Fruit fly (Drosophila melanogaster): ENCODE measurements around the gene Gal.

Gal gene

DNA sequence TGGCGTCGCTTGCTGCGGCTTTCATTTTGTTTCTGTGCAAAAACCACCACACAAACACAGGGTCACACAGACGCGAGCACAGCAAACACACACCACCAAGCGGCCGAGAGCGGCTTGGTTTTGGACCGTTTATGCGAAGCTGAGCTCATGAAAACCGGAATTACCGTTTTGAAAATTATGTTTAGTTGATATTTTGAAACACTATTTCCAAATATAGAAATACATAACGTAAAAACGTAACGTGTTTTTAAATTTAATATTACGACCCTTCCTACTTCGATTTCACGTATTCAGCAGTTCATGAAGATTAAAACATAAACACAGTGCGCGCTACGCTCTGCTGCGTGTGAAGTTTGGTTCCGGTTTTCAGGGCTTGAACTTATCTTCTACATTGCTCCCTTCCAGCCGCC lies 44.6 kb upstream of the Gal start (continued):
- TF ChIP-seq BtbVII (GFP tag; optimal IDR thresholded peaks at IDR 0.05) = peak; percentile 97
- TF ChIP-seq ttk (GFP tag; IDR thresholded peaks at IDR 0.05) = peak; percentile 92
- TF ChIP-seq usp (GFP tag; optimal IDR thresholded peaks at IDR 0.05) = no peak
- TF ChIP-seq emc (GFP tag; optimal IDR thresholded peaks at IDR 0.05) = peak; percentile 82
- TF ChIP-seq ci (GFP tag; IDR thresholded peaks at IDR 0.05) = peak; percentile 99
- TF ChIP-seq HmgD (GFP tag; optimal IDR thresholded peaks at IDR 0.05) = peak; percentile 69
- TF ChIP-seq trem (tag; optimal IDR thresholded peaks at IDR 0.05) = peak; percentile 93
- TF ChIP-seq wor (GFP tag; IDR thresholded peaks at IDR 0.05) = peak; percentile 91
- peak; percentile 94 for TF ChIP-seq CG9817 (tag; optimal IDR thresholded peaks at IDR 0.05)
- TF ChIP-seq tio (GFP tag; optimal IDR thresholded peaks at IDR 0.05) = no peak
- peak; percentile 89 for TF ChIP-seq B-H1 (GFP tag; IDR thresholded peaks at IDR 0.05)
- TF ChIP-seq CG2202 (tag; optimal IDR thresholded peaks at IDR 0.05) = peak; percentile 95
- peak; percentile 96 for TF ChIP-seq gsb-n (tag; optimal IDR thresholded peaks at IDR 0.05)
- TF ChIP-seq CG10431 (GFP tag; optimal IDR thresholded peaks at IDR 0.05) = peak; percentile 92
- TF ChIP-seq tap (tag; optimal IDR thresholded peaks at IDR 0.05) = peak; percentile 97
- peak; percentile 79 for TF ChIP-seq shn (GFP tag; optimal IDR thresholded peaks at IDR 0.05)
- TF ChIP-seq CHES-1-like (GFP tag; optimal IDR thresholded peaks at IDR 0.05) = peak; percentile 89
- TF ChIP-seq CG43689 (GFP tag; IDR thresholded peaks at IDR 0.05) = peak; percentile 71
- TF ChIP-seq CG2120 (GFP tag; optimal IDR thresholded peaks at IDR 0.05) = peak; percentile 95
- TF ChIP-seq B-H2 (GFP tag; optimal IDR thresholded peaks at IDR 0.05) = peak; percentile 97
- TF ChIP-seq sqz (GFP tag; optimal IDR thresholded peaks at IDR 0.05) = no peak
- peak; percentile 48 for TF ChIP-seq Sry-δ (GFP tag; optimal IDR thresholded peaks at IDR 0.05)
- TF ChIP-seq cato (GFP tag; optimal IDR thresholded peaks at IDR 0.05; ENCODE audit: borderline replicate concordance) = peak; percentile 82
- TF ChIP-seq CG7963 (GFP tag; IDR thresholded peaks at IDR 0.05; ENCODE audit: partially characterized antibody) = no peak
- TF ChIP-seq lab (GFP tag; optimal IDR thresholded peaks at IDR 0.05) = peak; percentile 98
- TF ChIP-seq Dref (GFP tag; IDR thresholded peaks at IDR 0.05) = 0 out of 2 replicates have a peak, but pooled peaks have one; percentile 20
- TF ChIP-seq NK7.1 (GFP tag; optimal IDR thresholded peaks at IDR 0.05) = peak; percentile 86
- TF ChIP-seq onecut (GFP tag; IDR thresholded peaks at IDR 0.05) = peak; percentile 95
- TF ChIP-seq fru (optimal IDR thresholded peaks at IDR 0.05) = no peak
- TF ChIP-seq CG3838 (GFP tag; optimal IDR thresholded peaks at IDR 0.05) = peak; percentile 82
- peak; percentile 93 for TF ChIP-seq pb (GFP tag; optimal IDR thresholded peaks at IDR 0.05)
- TF ChIP-seq schlank (tag; optimal IDR thresholded peaks at IDR 0.05) = peak; percentile 95
- peak; percentile 95 for TF ChIP-seq Asciz (GFP tag; optimal IDR thresholded peaks at IDR 0.05)
- peak; percentile 80 for TF ChIP-seq CG3065 (GFP tag; optimal IDR thresholded peaks at IDR 0.05)
- TF ChIP-seq btn (GFP tag; optimal IDR thresholded peaks at IDR 0.05) = peak; percentile 94
- peak; percentile 90 for TF ChIP-seq Oaz (GFP tag; IDR thresholded peaks at IDR 0.05)
- TF ChIP-seq CG11560 (tag; IDR thresholded peaks at IDR 0.05) = peak; percentile 56; the same call in 2 of the 3 replicates
- peak; percentile 90 for TF ChIP-seq ind (GFP tag; optimal IDR thresholded peaks at IDR 0.05)
- peak; percentile 99 for TF ChIP-seq sens (GFP tag)
- TF ChIP-seq CG31224 (GFP tag; IDR thresholded peaks at IDR 0.05) = peak; percentile 78
- peak; percentile 76 for TF ChIP-seq CG9876 (GFP tag; optimal IDR thresholded peaks at IDR 0.05)
- peak; percentile 47 for TF ChIP-seq CG15073 (GFP tag; optimal IDR thresholded peaks at IDR 0.05)
- TF ChIP-seq tna (GFP tag; IDR thresholded peaks at IDR 0.05; ENCODE audit: partially characterized antibody) = no peak
- no peak for TF ChIP-seq abd-A (tag; optimal IDR thresholded peaks at IDR 0.05)
- TF ChIP-seq croc (GFP tag; conservative IDR thresholded peaks at IDR 0.05) = peak; percentile 82
- TF ChIP-seq Xbp1 (GFP tag; optimal IDR thresholded peaks at IDR 0.05) = peak; percentile 95
- TF ChIP-seq HLH54F (GFP tag; optimal IDR thresholded peaks at IDR 0.05) = peak; percentile 93
- TF ChIP-seq CG11247 (GFP tag; IDR thresholded peaks at IDR 0.05) = peak; percentile 94
- peak; percentile 96 for TF ChIP-seq Xrp1 (GFP tag; IDR thresholded peaks at IDR 0.05)
- TF ChIP-seq dimm (GFP tag; IDR thresholded peaks at IDR 0.05) = peak; percentile 81
- no peak for TF ChIP-seq grn (GFP tag; optimal IDR thresholded peaks at IDR 0.05)
- peak; percentile 98 for TF ChIP-seq HmgZ (tag; optimal IDR thresholded peaks at IDR 0.05)
- no peak for TF ChIP-seq ato (GFP tag; IDR thresholded peaks at IDR 0.05; ENCODE audit: partially characterized antibody)

All from whole organism, embryonic.